Fruit fly (Drosophila melanogaster) whole organism, embryonic: ENCODE results near the gene CG5160.

Experiments used
- B-H1 ChIP-seq: fragments of 200-800 bp; sonication (Bioruptor generic); IDR thresholded peaks from 3 replicates; pipeline ENCODE4 v1.3.6; 2022; ENCODE audit warnings: missing biosample characterization, missing genetic modification characterization
- B-H2 ChIP-seq: fragments of 200-800 bp; sonication (Bioruptor generic); optimal IDR thresholded peaks from 2 replicates; lab custom pipeline; 2018; ENCODE audit warnings: missing biosample characterization, mild to moderate bottlenecking, missing genetic modification characterization
- CG10147 ChIP-seq: fragments of 200-800 bp; sonication (Bioruptor generic); optimal IDR thresholded peaks from 2 replicates; lab custom pipeline; 2019; ENCODE audit warnings: missing biosample characterization, mild to moderate bottlenecking, missing genetic modification characterization, moderate library complexity
- CG10274 ChIP-seq: fragments of 200-800 bp; sonication (Bioruptor generic); optimal IDR thresholded peaks from 3 replicates; lab custom pipeline; 2017; ENCODE audit warnings: missing biosample characterization, mild to moderate bottlenecking, missing genetic modification characterization
- CG10431 ChIP-seq: fragments of 200-800 bp; sonication (Bioruptor generic); optimal IDR thresholded peaks from 3 replicates; lab custom pipeline; 2018; ENCODE audit warnings: missing biosample characterization, mild to moderate bottlenecking, missing genetic modification characterization
- CG12071 ChIP-seq: fragments of 200-800 bp; sonication (Bioruptor generic); optimal IDR thresholded peaks from 3 replicates; lab custom pipeline; 2018; ENCODE audit warnings: missing biosample characterization, mild to moderate bottlenecking, missing genetic modification characterization
- CG14710 ChIP-seq: fragments of 200-800 bp; sonication (Bioruptor generic); optimal IDR thresholded peaks from 3 replicates; lab custom pipeline; 2019; ENCODE audit warnings: missing biosample characterization, mild to moderate bottlenecking, missing genetic modification characterization, moderate library complexity
- CG15011 ChIP-seq: fragments of 200-800 bp; sonication (Bioruptor generic); optimal IDR thresholded peaks from 3 replicates; lab custom pipeline; 2018; ENCODE audit warnings: missing biosample characterization, mild to moderate bottlenecking, missing genetic modification characterization
- CG15269 ChIP-seq: fragments of 200-800 bp; sonication (Bioruptor generic); optimal IDR thresholded peaks from 2 replicates; lab custom pipeline; 2018; ENCODE audit warnings: missing biosample characterization, mild to moderate bottlenecking, missing genetic modification characterization, moderate library complexity
- CG16779 ChIP-seq: fragments of 200-800 bp; sonication (Bioruptor generic); IDR thresholded peaks from 2 replicates; pipeline ENCODE4 v1.3.6; 2022; ENCODE audit warnings: missing biosample characterization, missing genetic modification characterization
- CG17829 ChIP-seq: fragments of 200-800 bp; optimal IDR thresholded peaks from 2 replicates; lab custom pipeline; 2019; ENCODE audit warnings: missing biosample characterization, mild to moderate bottlenecking, missing genetic modification characterization, moderate library complexity
- CG18262 ChIP-seq: fragments of 200-800 bp; optimal IDR thresholded peaks from 3 replicates; lab custom pipeline; 2019; ENCODE audit warnings: missing biosample characterization, mild to moderate bottlenecking, missing genetic modification characterization, moderate library complexity
- CG31365 ChIP-seq: fragments of 200-800 bp; sonication (Bioruptor generic); optimal IDR thresholded peaks from 2 replicates; lab custom pipeline; 2018; ENCODE audit warnings: missing biosample characterization, mild to moderate bottlenecking, missing genetic modification characterization
- CG32772 ChIP-seq: fragments of 200-800 bp; sonication (Bioruptor generic); IDR thresholded peaks from 2 replicates; pipeline ENCODE4 v1.3.6; 2022; ENCODE audit warnings: missing biosample characterization, missing genetic modification characterization
- CG3407 ChIP-seq: fragments of 200-800 bp; sonication (Bioruptor generic); optimal IDR thresholded peaks from 2 replicates; lab custom pipeline; 2018; ENCODE audit warnings: missing biosample characterization, mild to moderate bottlenecking, missing genetic modification characterization
- CG34422 ChIP-seq: fragments of 200-800 bp; sonication (Bioruptor generic); IDR thresholded peaks from 3 replicates; pipeline ENCODE4 v1.3.6; 2022; ENCODE audit warnings: missing biosample characterization, missing genetic modification characterization
- CG7357 ChIP-seq: fragments of 200-800 bp; sonication (Bioruptor generic); IDR thresholded peaks from 3 replicates; pipeline ENCODE4 v1.3.6; 2022; ENCODE audit warnings: missing biosample characterization, missing genetic modification characterization
- CG8478 ChIP-seq: fragments of >200 bp; optimal IDR thresholded peaks from 2 replicates; lab custom pipeline; 2018
- CkIIα-i1 ChIP-seq: fragments of 200-800 bp; sonication (Bioruptor generic); IDR thresholded peaks from 2 replicates; pipeline ENCODE4 v1.3.6; 2022; ENCODE audit warnings: missing biosample characterization, missing genetic modification characterization
- D19A ChIP-seq: fragments of 200-800 bp; optimal IDR thresholded peaks from 3 replicates; lab custom pipeline; 2019; ENCODE audit warnings: missing biosample characterization, mild to moderate bottlenecking, missing genetic modification characterization, moderate library complexity
- Deaf1 ChIP-seq: fragments of 200-800 bp; optimal IDR thresholded peaks from 3 replicates; lab custom pipeline; 2019; ENCODE audit warnings: missing biosample characterization, mild to moderate bottlenecking, missing genetic modification characterization, moderate library complexity
- GATAe ChIP-seq: fragments of 200-800 bp; sonication (Bioruptor generic); conservative IDR thresholded peaks from 2 replicates; pipeline ENCODE4 v1.3.6; 2022; ENCODE audit warnings: missing biosample characterization, missing genetic modification characterization
- HmgZ ChIP-seq: fragments of 200-800 bp; sonication (Bioruptor generic); optimal IDR thresholded peaks from 2 replicates; lab custom pipeline; 2018; ENCODE audit warnings: missing biosample characterization, mild to moderate bottlenecking, missing genetic modification characterization
- Nf-YB ChIP-seq: fragments of 200-800 bp; sonication (Bioruptor generic); optimal IDR thresholded peaks from 3 replicates; lab custom pipeline; 2019; ENCODE audit warnings: missing biosample characterization, mild to moderate bottlenecking, missing genetic modification characterization, moderate library complexity
- Pdp1 ChIP-seq, 2 experiments: fragments of 200-800 bp; sonication (Bioruptor generic); optimal IDR thresholded peaks; 3 replicates each; lab custom pipeline; 2016; ENCODE audit warnings: missing biosample characterization in 2 of 2, missing genetic modification characterization in 2 of 2, mild to moderate bottlenecking in 1 of 2, moderate library complexity in 1 of 2
- Rx ChIP-seq: fragments of 200-800 bp; sonication (Bioruptor generic); IDR thresholded peaks from 2 replicates; pipeline ENCODE4 v1.3.6; 2022; ENCODE audit warnings: missing biosample characterization, missing genetic modification characterization
- Sox100B ChIP-seq: fragments of 200-800 bp; sonication (Bioruptor generic); optimal IDR thresholded peaks from 3 replicates; lab custom pipeline; 2018; ENCODE audit warnings: missing biosample characterization, mild to moderate bottlenecking, missing genetic modification characterization
- Ssrp ChIP-seq: fragments of 200-800 bp; sonication (Bioruptor generic); optimal IDR thresholded peaks from 2 replicates; lab custom pipeline; 2018; ENCODE audit warnings: missing biosample characterization, mild to moderate bottlenecking, missing genetic modification characterization, moderate library complexity
- Stat92E ChIP-seq, 3 experiments: fragments of >200 bp in 2 of 3; fragments of 200-800 bp in 1 of 3; sonication (Bioruptor generic) in 1 of 3; optimal IDR thresholded peaks; 2 replicates each; lab custom pipeline; 2017 to 2019; ENCODE audit warnings: missing biosample characterization in 3 of 3, missing genetic modification characterization in 3 of 3, mild to moderate bottlenecking in 1 of 3, moderate library complexity in 1 of 3
- bbx ChIP-seq: fragments of 200-800 bp; sonication (Bioruptor generic); IDR thresholded peaks from 2 replicates; pipeline ENCODE4 v1.3.6; 2022; ENCODE audit warnings: missing biosample characterization, missing genetic modification characterization; ENCODE audit not compliant: partially characterized antibody
- bigmax ChIP-seq: fragments of 200-800 bp; sonication (Bioruptor generic); optimal IDR thresholded peaks from 2 replicates; lab custom pipeline; 2018; ENCODE audit warnings: missing biosample characterization, mild to moderate bottlenecking, missing genetic modification characterization
- btn ChIP-seq: fragments of 200-800 bp; sonication (Bioruptor generic); optimal IDR thresholded peaks from 2 replicates; lab custom pipeline; 2016; ENCODE audit warnings: missing biosample characterization, missing genetic modification characterization
- chif ChIP-seq, 2 experiments: fragments of 200-800 bp; sonication (Bioruptor generic); optimal IDR thresholded peaks; 3 replicates each; lab custom pipeline; 2016; ENCODE audit warnings: missing biosample characterization in 2 of 2, missing genetic modification characterization in 2 of 2
- dati ChIP-seq: fragments of 200-800 bp; sonication (Bioruptor generic); IDR thresholded peaks from 2 replicates; pipeline ENCODE4 v1.3.6; 2022; ENCODE audit warnings: missing biosample characterization, missing genetic modification characterization
- dmrt99B ChIP-seq: fragments of 200-800 bp; sonication (Bioruptor generic); optimal IDR thresholded peaks from 2 replicates; lab custom pipeline; 2018; ENCODE audit warnings: missing biosample characterization, mild to moderate bottlenecking, missing genetic modification characterization, moderate library complexity
- emc ChIP-seq: fragments of 200-800 bp; sonication (Bioruptor generic); optimal IDR thresholded peaks from 2 replicates; lab custom pipeline; 2016; ENCODE audit warnings: missing biosample characterization, missing genetic modification characterization
- fd3F ChIP-seq: fragments of 200-800 bp; sonication (Bioruptor generic); optimal IDR thresholded peaks from 2 replicates; lab custom pipeline; 2018; ENCODE audit warnings: missing biosample characterization, mild to moderate bottlenecking, missing genetic modification characterization, moderate library complexity
- gem ChIP-seq: fragments of 200-800 bp; sonication (Bioruptor generic); optimal IDR thresholded peaks from 2 replicates; lab custom pipeline; 2019; ENCODE audit warnings: missing biosample characterization, mild to moderate bottlenecking, missing genetic modification characterization, moderate library complexity
- gsb-n ChIP-seq: fragments of 200-800 bp; sonication (Bioruptor generic); optimal IDR thresholded peaks from 3 replicates; lab custom pipeline; 2018; ENCODE audit warnings: missing biosample characterization, mild to moderate bottlenecking, missing genetic modification characterization
- her ChIP-seq: fragments of 200-800 bp; sonication (Bioruptor generic); optimal IDR thresholded peaks from 2 replicates; lab custom pipeline; 2016; ENCODE audit warnings: missing biosample characterization, missing genetic modification characterization
- jumu ChIP-seq: fragments of 200-800 bp; sonication (Bioruptor generic); optimal IDR thresholded peaks from 3 replicates; lab custom pipeline; 2016; ENCODE audit warnings: missing biosample characterization, missing genetic modification characterization
- nau ChIP-seq: fragments of 200-800 bp; sonication (Bioruptor generic); optimal IDR thresholded peaks from 3 replicates; lab custom pipeline; 2017; ENCODE audit warnings: missing biosample characterization, mild to moderate bottlenecking, missing genetic modification characterization, missing genetic modification reagents
- org-1 ChIP-seq: fragments of 200-800 bp; sonication (Bioruptor generic); optimal IDR thresholded peaks from 2 replicates; lab custom pipeline; 2017; ENCODE audit warnings: missing biosample characterization, missing genetic modification characterization
- pfk ChIP-seq: fragments of 200-800 bp; sonication (Bioruptor generic); optimal IDR thresholded peaks from 2 replicates; lab custom pipeline; 2018; ENCODE audit warnings: missing biosample characterization, mild to moderate bottlenecking, missing genetic modification characterization, moderate library complexity
- seq ChIP-seq: fragments of 200-800 bp; sonication (Bioruptor generic); IDR thresholded peaks from 2 replicates; pipeline ENCODE4 v1.3.6; 2022; ENCODE audit warnings: missing biosample characterization, missing genetic modification characterization
- sqz ChIP-seq: fragments of 200-800 bp; sonication (Bioruptor generic); optimal IDR thresholded peaks from 3 replicates; lab custom pipeline; 2018; ENCODE audit warnings: missing biosample characterization, mild to moderate bottlenecking, missing genetic modification characterization
- sr ChIP-seq: fragments of 200-800 bp; sonication (Bioruptor generic); IDR thresholded peaks from 3 replicates; pipeline ENCODE4 v1.3.6; 2022; ENCODE audit warnings: missing biosample characterization, missing genetic modification characterization
- toy ChIP-seq: fragments of 200-800 bp; sonication (Bioruptor generic); IDR thresholded peaks from 2 replicates; pipeline ENCODE4 v1.3.6; 2022; ENCODE audit warnings: missing biosample characterization, missing genetic modification characterization

Gene CG5160

dm6 chr2L:7395813-7396212 is 2.7 kb downstream of the CG5160 start (continued):
- TF ChIP-seq seq (GFP tag; lab: Robert Waterston, UW) (peak; percentile 60), CG16779 (GFP tag; lab: Robert Waterston, UW) (no peak), dati (GFP tag; lab: Robert Waterston, UW) (no peak), CG3407 (GFP tag; lab: Kevin White, UChicago) (peak; percentile 4), Sox100B (GFP tag; lab: Kevin White, UChicago) (peak; percentile 66), CG10147 (GFP tag; lab: Kevin White, UChicago) (peak; percentile 60), B-H2 (no peak), CG10274 (GFP tag; lab: Kevin White, UChicago) (no peak)

dm6 chr2L:7387813-7388558 is 10.6 kb downstream of the CG5160 start, which contains the start of the genes CG5149 and gudu:
Gene CG5149 (minus strand): TSS chr2L:7388253.
Gene gudu (plus strand): TSS chr2L:7388508.
- TF ChIP-seq D19A (tag; lab: Kevin White, UChicago) (no peak), btn (GFP tag; lab: Kevin White, UChicago) (no peak), CG7357 (GFP tag; lab: Robert Waterston, UW) (no peak), CG12071 (GFP tag; lab: Kevin White, UChicago) (no peak), Deaf1 (tag; lab: Kevin White, UChicago) (no peak), her (GFP tag; lab: Kevin White, UChicago) (peak; percentile 2), CG34422 (GFP tag; lab: Robert Waterston, UW) (no peak), gem (tag; lab: Kevin White, UChicago) (no peak), jumu (GFP tag; lab: Kevin White, UChicago) (no peak), pfk (GFP tag; lab: Kevin White, UChicago) (no peak), B-H1 (no peak), CG14710 (tag; lab: Kevin White, UChicago) (peak; percentile 53), GATAe (GFP tag; lab: Robert Waterston, UW) (no peak), Ssrp (no peak), CG8478 (no peak), sqz (GFP tag; lab: Kevin White, UChicago) (no peak), Stat92E (GFP tag; optimal IDR thresholded peaks at IDR 0.05; lab: Kevin White, UChicago) (peak in 1 of 3 experiments; percentile 12), Pdp1 (GFP tag; optimal IDR thresholded peaks at IDR 0.05; lab: Kevin White, UChicago) (no peak), Nf-YB (GFP tag; lab: Kevin White, UChicago) (no peak), CG10431 (no peak), B-H2 (no peak), fd3F (GFP tag; lab: Kevin White, UChicago) (no peak), toy (GFP tag; lab: Robert Waterston, UW) (no peak), CG15269 (tag; lab: Kevin White, UChicago) (no peak), CG17829 (peak; percentile 60), emc (no peak), Rx (GFP tag; lab: Robert Waterston, UW) (no peak), dmrt99B (tag; lab: Kevin White, UChicago) (no peak), org-1 (GFP tag; lab: Kevin White, UChicago) (no peak), CkIIα-i1 (GFP tag; lab: Robert Waterston, UW) (no peak), CG15011 (GFP tag; lab: Kevin White, UChicago) (no peak), CG32772 (GFP tag; lab: Robert Waterston, UW) (0 out of 2 replicates have a peak, but pooled peaks have one; percentile 28), HmgZ (tag; lab: Kevin White, UChicago) (peak; percentile 46), CG31365 (tag; lab: Kevin White, UChicago) (no peak), sr (GFP tag; lab: Robert Waterston, UW) (no peak), bigmax (GFP tag; lab: Kevin White, UChicago) (peak; percentile 29), CG10274 (GFP tag; lab: Kevin White, UChicago) (no peak), chif (GFP tag; optimal IDR thresholded peaks at IDR 0.05; lab: Kevin White, UChicago) (no peak), CG18262 (tag; lab: Kevin White, UChicago) (peak; percentile 31), nau (GFP tag; lab: Kevin White, UChicago) (no peak), gsb-n (no peak), bbx (GFP tag; lab: Robert Waterston, UW) (peak; percentile 89)
